Fruit fly (Drosophila melanogaster) whole organism: ENCODE results near the gene c11.1.

Source experiments
- CG8478 ChIP-seq: fragments of >200 bp; optimal IDR thresholded peaks from 2 replicates; lab custom pipeline; 2018; ENCODE audit warnings: inconsistent platforms
- Dll ChIP-seq: fragments of >200 bp; optimal IDR thresholded peaks from 2 replicates; lab custom pipeline; 2017
- EcR ChIP-seq, 2 experiments: fragments of >200 bp; optimal IDR thresholded peaks; 2 replicates each; lab custom pipeline; 2017; ENCODE audit warnings: missing biosample characterization in 2 of 2, missing genetic modification characterization in 2 of 2, missing genetic modification reagents in 2 of 2
- psq ChIP-seq: fragments of >200 bp; optimal IDR thresholded peaks from 2 replicates; lab custom pipeline; 2017
- usp ChIP-seq: fragments of >200 bp; optimal IDR thresholded peaks from 2 replicates; lab custom pipeline; 2017; ENCODE audit warnings: missing biosample characterization, missing genetic modification characterization, mixed read lengths

dm6 chrX:9255964-9256520 lies 26.9 kb downstream of the c11.1 start, which contains the start of gene ric8a:
- no peak for TF ChIP-seq psq (lab: Kevin White, UChicago)
- no peak for TF ChIP-seq CG8478 (lab: Kevin White, UChicago)
- no peak for TF ChIP-seq Dll (lab: Kevin White, UChicago)
- TF ChIP-seq usp (GFP tag; lab: Kevin White, UChicago) = no peak
- TF ChIP-seq EcR (GFP tag; optimal IDR thresholded peaks at IDR 0.05; lab: Kevin White, UChicago) = no peak
